Worm (Caenorhabditis elegans) whole organism, midembryonic: ENCODE data around the gene ubc-20.

ENCODE experiments used
- flt-1 ChIP-seq: fragments of 200-800 bp; sonication (Bioruptor generic); IDR thresholded peaks from 2 replicates; pipeline ENCODE4 v1.3.6; 2022; ENCODE audit warnings: missing genetic modification characterization, missing compliant biosample characterization
- klf-2 ChIP-seq: fragments of 200-800 bp; sonication (Bioruptor generic); conservative IDR thresholded peaks from 2 replicates; pipeline ENCODE4 v1.3.6; 2022; ENCODE audit warnings: missing genetic modification reagents, missing genetic modification characterization, missing compliant biosample characterization
- med-1 ChIP-seq: sonication (generic microtip); optimal IDR thresholded peaks from 2 replicates; lab custom pipeline; 2017; ENCODE audit warnings: missing genetic modification characterization, mild to moderate bottlenecking, missing compliant biosample characterization, antibody characterized with exemption, missing genetic modification reagents; ENCODE audit not compliant: insufficient read depth
- ref-1 ChIP-seq: fragments of 200-800 bp; sonication (Bioruptor generic); conservative IDR thresholded peaks from 2 replicates; pipeline ENCODE4 v1.3.6; 2022; ENCODE audit warnings: missing genetic modification reagents, missing genetic modification characterization, missing compliant biosample characterization
- ztf-23 ChIP-seq: fragments of 200-800 bp; sonication (Bioruptor generic); IDR thresholded peaks from 2 replicates; pipeline ENCODE4 v1.3.6; 2022; ENCODE audit warnings: missing genetic modification reagents, missing genetic modification characterization, missing compliant biosample characterization
- ztf-29 ChIP-seq: fragments of 200-800 bp; sonication (Bioruptor generic); IDR thresholded peaks from 2 replicates; pipeline ENCODE4 v1.3.6; 2022; ENCODE audit warnings: missing genetic modification reagents, missing genetic modification characterization, missing compliant biosample characterization

DNA sequence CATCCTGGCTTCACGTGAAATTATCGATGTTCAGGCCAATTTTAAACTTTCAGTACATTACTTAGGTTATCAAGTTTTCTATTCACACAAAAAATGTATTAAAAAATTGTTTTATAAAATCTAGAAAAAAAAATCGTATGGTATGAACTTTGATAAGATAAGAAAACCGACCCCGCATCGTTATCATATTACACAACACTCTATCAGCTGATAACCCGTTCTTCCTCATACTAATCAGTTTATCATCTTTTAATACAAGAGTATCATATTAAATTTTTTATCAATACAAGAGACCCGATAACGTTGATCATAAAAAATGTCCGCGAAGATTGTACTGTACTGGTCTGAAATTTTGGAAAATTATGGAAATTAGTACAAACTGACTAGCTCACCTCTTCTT lies 34.5 kb upstream of the ubc-20 start:
- TF ChIP-seq ztf-23 (GFP tag; lab: Robert Waterston, UW) = no peak
- no peak for TF ChIP-seq med-1
- no peak for TF ChIP-seq klf-2
- TF ChIP-seq ztf-29 = no peak
- TF ChIP-seq flt-1 (GFP tag; lab: Robert Waterston, UW) = no peak
- TF ChIP-seq ref-1 (GFP tag; lab: Robert Waterston, UW) = no peak
